Worm (Caenorhabditis elegans) whole organism, mixed stage, embryonic: ENCODE results near the gene sel-7.

Source experiments
- M03D4.4 ChIP-seq: sonication (generic microtip); optimal IDR thresholded peaks from 2 replicates; lab custom pipeline; 2017; ENCODE audit warnings: mild to moderate bottlenecking, missing genetic modification characterization, missing compliant biosample characterization
- blmp-1 ChIP-seq: fragments of 150-350 bp; optimal IDR thresholded peaks from 2 replicates; lab custom pipeline; 2014; ENCODE audit warnings: missing biosample characterization, missing genetic modification characterization
- ceh-39 ChIP-seq: fragments of 150-350 bp; optimal IDR thresholded peaks from 2 replicates; lab custom pipeline; 2014; ENCODE audit warnings: missing biosample characterization, missing genetic modification characterization
- ceh-43 ChIP-seq: fragments of 200-800 bp; sonication (Bioruptor generic); optimal IDR thresholded peaks from 2 replicates; lab custom pipeline; 2018; ENCODE audit warnings: mild to moderate bottlenecking, missing genetic modification characterization, moderate library complexity, missing compliant biosample characterization
- ceh-83 ChIP-seq: fragments of 200-800 bp; sonication (Bioruptor generic); optimal IDR thresholded peaks from 2 replicates; lab custom pipeline; 2018; ENCODE audit warnings: mild to moderate bottlenecking, missing genetic modification characterization, missing compliant biosample characterization
- cnd-1 ChIP-seq: fragments of 200-800 bp; sonication (Bioruptor generic); optimal IDR thresholded peaks from 2 replicates; lab custom pipeline; 2018; ENCODE audit warnings: mild to moderate bottlenecking, missing genetic modification characterization, missing compliant biosample characterization
- drap-1 ChIP-seq: fragments of 200-800 bp; sonication (Bioruptor generic); optimal IDR thresholded peaks from 3 replicates; lab custom pipeline; 2018; ENCODE audit warnings: mild to moderate bottlenecking, missing genetic modification characterization, missing compliant biosample characterization
- elt-1 ChIP-seq: sonication (generic microtip); optimal IDR thresholded peaks from 2 replicates; lab custom pipeline; 2017; ENCODE audit warnings: missing genetic modification characterization, mild to moderate bottlenecking, missing compliant biosample characterization, antibody characterized with exemption, moderate library complexity, borderline replicate concordance; ENCODE audit not compliant: insufficient read depth
- flh-1 ChIP-seq: fragments of 200-800 bp; sonication (Bioruptor generic); optimal IDR thresholded peaks from 2 replicates; lab custom pipeline; 2018; ENCODE audit warnings: mild to moderate bottlenecking, missing genetic modification characterization, moderate library complexity, missing compliant biosample characterization
- ham-2 ChIP-seq: fragments of 200-800 bp; sonication (Bioruptor generic); optimal IDR thresholded peaks from 2 replicates; lab custom pipeline; 2018; ENCODE audit warnings: mild to moderate bottlenecking, missing genetic modification characterization, missing compliant biosample characterization
- hlh-1 ChIP-seq: fragments of 150-350 bp; optimal IDR thresholded peaks from 2 replicates; lab custom pipeline; 2014; ENCODE audit warnings: missing biosample characterization, missing genetic modification reagents, missing genetic modification characterization
- lin-32 ChIP-seq: fragments of 200-800 bp; sonication (Bioruptor generic); optimal IDR thresholded peaks from 2 replicates; lab custom pipeline; 2018; ENCODE audit warnings: mild to moderate bottlenecking, missing genetic modification characterization, missing compliant biosample characterization
- lsy-2 ChIP-seq: fragments of 150-350 bp; optimal IDR thresholded peaks from 2 replicates; lab custom pipeline; 2014; ENCODE audit warnings: missing biosample characterization, missing genetic modification characterization
- mab-5 ChIP-seq: fragments of 150-350 bp; optimal IDR thresholded peaks from 2 replicates; lab custom pipeline; 2014; ENCODE audit warnings: missing biosample characterization, missing genetic modification characterization
- mep-1 ChIP-seq: fragments of 150-350 bp; optimal IDR thresholded peaks from 2 replicates; lab custom pipeline; 2017; ENCODE audit warnings: missing biosample characterization, missing genetic modification reagents, missing genetic modification characterization, inconsistent platforms
- mls-2 ChIP-seq: sonication (generic microtip); optimal IDR thresholded peaks from 2 replicates; lab custom pipeline; 2016; ENCODE audit warnings: mild to moderate bottlenecking, missing genetic modification characterization, moderate library complexity, missing compliant biosample characterization
- nhr-12 ChIP-seq: fragments of 150-350 bp; optimal IDR thresholded peaks from 2 replicates; lab custom pipeline; 2014; ENCODE audit warnings: missing biosample characterization, missing genetic modification characterization
- nhr-2 ChIP-seq: fragments of 150-350 bp; optimal IDR thresholded peaks from 2 replicates; lab custom pipeline; 2014; ENCODE audit warnings: missing biosample characterization, missing genetic modification characterization
- nhr-28 ChIP-seq: fragments of 150-350 bp; optimal IDR thresholded peaks from 2 replicates; lab custom pipeline; 2014; ENCODE audit warnings: missing biosample characterization, missing genetic modification characterization
- pha-4 ChIP-seq: fragments of 150-350 bp; optimal IDR thresholded peaks from 2 replicates; lab custom pipeline; 2018; ENCODE audit warnings: missing biosample characterization, missing genetic modification reagents, missing genetic modification characterization
- sem-2 ChIP-seq: fragments of 200-800 bp; sonication (Bioruptor generic); optimal IDR thresholded peaks from 2 replicates; lab custom pipeline; 2018; ENCODE audit warnings: mild to moderate bottlenecking, missing genetic modification characterization, missing compliant biosample characterization
- snpc-4 ChIP-seq: fragments of 150-350 bp; optimal IDR thresholded peaks from 2 replicates; lab custom pipeline; 2014; ENCODE audit warnings: missing biosample characterization, missing genetic modification characterization
- sptf-1 ChIP-seq: sonication (generic microtip); optimal IDR thresholded peaks from 2 replicates; lab custom pipeline; 2017; ENCODE audit warnings: mild to moderate bottlenecking, missing genetic modification characterization, moderate library complexity, missing compliant biosample characterization
- tbx-8 ChIP-seq: fragments of 200-800 bp; sonication (Bioruptor generic); optimal IDR thresholded peaks from 2 replicates; lab custom pipeline; 2018; ENCODE audit warnings: mild to moderate bottlenecking, missing genetic modification characterization, moderate library complexity, missing compliant biosample characterization
- unc-120 ChIP-seq: sonication (generic microtip); optimal IDR thresholded peaks from 2 replicates; lab custom pipeline; 2017; ENCODE audit warnings: missing genetic modification characterization, missing compliant biosample characterization; ENCODE audit not compliant: poor library complexity, severe bottlenecking
- unc-39 ChIP-seq: fragments of 150-350 bp; optimal IDR thresholded peaks from 2 replicates; lab custom pipeline; 2014; ENCODE audit warnings: missing biosample characterization, missing genetic modification characterization
- zip-8 ChIP-seq: fragments of 150-350 bp; optimal IDR thresholded peaks from 2 replicates; lab custom pipeline; 2014; ENCODE audit warnings: missing biosample characterization, missing genetic modification characterization
- ztf-11 ChIP-seq: fragments of 150-350 bp; optimal IDR thresholded peaks from 2 replicates; lab custom pipeline; 2014; ENCODE audit warnings: missing biosample characterization, missing genetic modification characterization

sel-7 gene

DNA sequence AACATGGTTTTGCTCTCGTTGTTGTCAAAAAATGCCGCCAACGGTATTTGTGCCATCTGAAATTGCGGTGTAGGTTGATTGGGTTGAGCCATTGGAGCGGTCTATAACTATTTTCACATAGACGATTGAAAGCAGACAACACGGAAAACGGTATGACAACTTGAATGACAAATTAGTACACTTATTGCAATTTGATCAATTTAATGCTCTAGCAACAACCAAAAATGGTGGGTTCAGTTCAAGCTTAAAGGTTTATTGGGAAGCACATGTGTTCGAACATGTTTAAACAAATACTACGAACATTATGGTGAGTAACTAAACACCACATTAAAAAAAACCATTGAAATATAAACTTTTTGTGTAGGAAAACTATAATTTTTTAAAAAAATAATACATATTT is at the start of gene sel-7:
TSS of gene sel-7 (minus strand) at position 101 of the 400 bp plus-strand sequence.
- TF ChIP-seq sem-2 (GFP tag; lab: Kevin White, UChicago): no peak
- TF ChIP-seq nhr-28 (tag; lab: Kevin White, UChicago): no peak
- no peak for TF ChIP-seq nhr-12 (tag; lab: Kevin White, UChicago)
- no peak for TF ChIP-seq mab-5
- TF ChIP-seq nhr-2 (tag; lab: Kevin White, UChicago): no peak
- no peak for TF ChIP-seq zip-8 (tag; lab: Kevin White, UChicago)
- no peak for TF ChIP-seq ham-2 (GFP tag; lab: Kevin White, UChicago)
- TF ChIP-seq ceh-39: no peak

DNA sequence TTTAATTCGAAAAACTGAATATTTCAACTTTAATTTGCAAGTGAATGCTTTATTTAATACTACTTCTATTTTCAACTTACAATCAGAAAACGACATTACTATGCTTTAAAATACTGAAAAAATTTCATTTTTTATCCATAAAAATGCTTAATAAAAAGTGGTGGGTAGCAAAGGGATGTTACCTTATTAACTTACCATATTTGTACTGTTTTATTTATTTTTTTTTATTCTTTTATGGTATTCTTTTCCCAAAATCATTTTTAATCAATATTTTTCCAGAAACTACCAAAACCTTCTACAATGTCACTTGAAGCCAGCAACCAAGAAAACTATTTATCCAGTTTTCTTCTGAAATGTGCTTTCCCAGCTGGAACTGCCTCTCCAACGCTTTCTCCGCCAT is 42.7 kb upstream of the sel-7 start, which contains the start of gene Y60A9.3:
TSS of gene Y60A9.3 (plus strand) at position 301 of the 400 bp plus-strand sequence.
- TF ChIP-seq sptf-1 (tag; lab: Kevin White, UChicago): no peak
- no peak for TF ChIP-seq unc-120 (tag; lab: Kevin White, UChicago)
- TF ChIP-seq ztf-11: no peak
- no peak for TF ChIP-seq ceh-83 (GFP tag; lab: Kevin White, UChicago)
- TF ChIP-seq flh-1: no peak
- TF ChIP-seq cnd-1 (tag; lab: Kevin White, UChicago): no peak
- TF ChIP-seq ceh-43 (GFP tag; lab: Kevin White, UChicago): no peak
- no peak for TF ChIP-seq pha-4 (tag; lab: Kevin White, UChicago)
- TF ChIP-seq snpc-4 (tag; lab: Kevin White, UChicago): no peak
- no peak for TF ChIP-seq tbx-8 (GFP tag; lab: Kevin White, UChicago)
- no peak for TF ChIP-seq elt-1 (tag; lab: Kevin White, UChicago)
- no peak for TF ChIP-seq M03D4.4 (tag; lab: Kevin White, UChicago)
- no peak for TF ChIP-seq hlh-1 (tag; lab: Kevin White, UChicago)

DNA sequence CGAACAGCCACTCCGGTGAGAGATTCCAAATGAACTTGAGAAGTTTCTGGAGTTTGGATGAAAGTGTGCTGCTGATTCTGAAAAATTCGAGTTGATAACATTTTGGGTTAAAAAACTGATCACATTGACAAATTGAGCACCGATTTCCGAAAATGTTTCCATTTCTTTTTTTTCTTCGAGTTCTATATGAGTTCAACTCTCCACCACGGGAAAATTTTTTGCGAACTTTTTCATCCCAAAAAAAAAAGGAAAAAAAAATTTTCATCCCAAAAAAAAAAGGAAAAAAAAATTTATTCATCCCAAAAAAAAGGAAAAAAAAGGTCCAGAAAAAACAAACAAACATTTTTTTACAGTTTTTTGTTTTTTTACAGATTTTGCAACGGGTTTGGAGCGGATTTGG is 36.9 kb upstream of the sel-7 start, which contains the start of gene Y60A9A.1:
TSS of gene Y60A9A.1 (minus strand) at position 101 of the 400 bp plus-strand sequence.
- TF ChIP-seq lin-32 (no peak), sem-2 (GFP tag; lab: Kevin White, UChicago) (no peak), drap-1 (GFP tag; lab: Kevin White, UChicago) (no peak), M03D4.4 (tag; lab: Kevin White, UChicago) (no peak), ceh-43 (GFP tag; lab: Kevin White, UChicago) (no peak), mab-5 (no peak), mls-2 (tag; lab: Kevin White, UChicago) (no peak), nhr-12 (tag; lab: Kevin White, UChicago) (no peak), ceh-39 (no peak), lsy-2 (tag; lab: Kevin White, UChicago) (no peak), tbx-8 (GFP tag; lab: Kevin White, UChicago) (no peak)
- TF ChIP-seq, all 35 proteins: peak for 0

DNA sequence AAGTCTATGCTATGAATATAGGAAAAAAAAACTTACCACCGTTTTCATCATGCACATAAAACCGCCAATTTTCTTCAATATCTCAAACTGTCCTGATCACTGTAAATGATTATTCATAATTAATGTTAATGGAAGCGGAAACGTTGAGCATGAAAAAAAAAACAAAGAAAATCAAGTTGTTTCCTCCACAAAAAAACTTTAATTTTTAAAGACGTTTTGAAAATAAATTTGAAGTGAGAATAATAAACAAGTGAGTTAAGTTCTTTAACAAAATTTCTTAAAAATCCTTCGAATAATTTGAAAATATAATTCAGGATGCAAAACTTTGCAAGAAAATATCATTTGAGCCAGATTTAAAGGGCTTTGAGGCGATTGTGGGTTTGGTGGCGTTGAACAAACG is 30.0 kb upstream of the sel-7 start, which contains the start of gene irk-3:
TSS of gene irk-3 (minus strand) at position 101 of the 400 bp plus-strand sequence.
- TF ChIP-seq ham-2 (GFP tag; lab: Kevin White, UChicago): no peak
- TF ChIP-seq elt-1 (tag; lab: Kevin White, UChicago): no peak
- no peak for TF ChIP-seq blmp-1 (tag; lab: Kevin White, UChicago)
- TF ChIP-seq unc-39: no peak
- TF ChIP-seq, all 35 proteins: peak for 0

DNA sequence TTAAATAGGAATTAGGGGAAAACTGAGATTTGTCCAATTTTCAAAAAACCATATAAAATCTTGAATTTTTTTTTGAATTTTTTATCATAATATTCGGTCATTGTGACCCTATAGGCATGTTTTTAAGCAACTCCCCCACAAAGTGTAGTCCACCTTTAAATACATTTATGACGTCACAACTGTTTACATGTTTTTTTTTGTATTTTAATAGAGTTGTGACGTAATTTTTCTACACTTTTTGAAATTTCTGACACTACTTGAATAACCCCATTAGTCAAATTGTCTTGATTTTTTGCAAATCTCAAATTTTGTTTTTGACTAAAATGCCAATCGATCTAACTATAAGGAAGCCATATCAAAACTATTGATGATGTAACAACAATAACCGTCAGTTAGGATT is 25.8 kb upstream of the sel-7 start:
- peak; percentile 95 for TF ChIP-seq zip-8 (tag; lab: Kevin White, UChicago)
- no peak for TF ChIP-seq M03D4.4 (tag; lab: Kevin White, UChicago)

DNA sequence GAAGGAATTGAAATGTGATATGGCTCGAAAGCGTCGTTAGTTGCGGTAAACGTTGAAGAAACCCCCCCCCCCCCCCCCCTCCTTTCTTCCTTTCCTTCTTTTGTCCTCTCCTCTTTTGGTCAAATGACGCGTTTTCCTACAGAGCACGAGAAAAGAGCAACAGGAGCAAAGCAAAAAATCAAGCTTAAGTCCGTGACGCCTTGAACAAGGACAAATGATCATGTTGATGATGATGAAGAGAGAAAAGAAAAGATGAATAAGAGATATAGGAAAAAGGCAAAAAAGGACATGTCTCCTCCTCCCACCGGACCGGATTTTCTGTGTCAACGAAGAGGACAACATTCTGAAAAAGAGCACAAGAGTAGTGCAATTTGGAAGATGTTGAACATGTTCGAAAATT is 19.3 kb upstream of the sel-7 start:
- TF ChIP-seq ceh-83 (GFP tag; lab: Kevin White, UChicago): no peak
- TF ChIP-seq zip-8 (tag; lab: Kevin White, UChicago): no peak
- TF ChIP-seq blmp-1 (tag; lab: Kevin White, UChicago): no peak
- no peak for TF ChIP-seq sem-2 (GFP tag; lab: Kevin White, UChicago)
- TF ChIP-seq ham-2 (GFP tag; lab: Kevin White, UChicago): no peak
- TF ChIP-seq mep-1 (tag; lab: Kevin White, UChicago): no peak
- TF ChIP-seq M03D4.4 (tag; lab: Kevin White, UChicago): no peak
- no peak for TF ChIP-seq ztf-11
- TF ChIP-seq elt-1 (tag; lab: Kevin White, UChicago): no peak
- TF ChIP-seq snpc-4 (tag; lab: Kevin White, UChicago): no peak
- TF ChIP-seq drap-1 (GFP tag; lab: Kevin White, UChicago): no peak
- TF ChIP-seq ceh-39: no peak
